Worm (Caenorhabditis elegans): ENCODE measurements around the gene mdt-11.

Gene mdt-11

DNA sequence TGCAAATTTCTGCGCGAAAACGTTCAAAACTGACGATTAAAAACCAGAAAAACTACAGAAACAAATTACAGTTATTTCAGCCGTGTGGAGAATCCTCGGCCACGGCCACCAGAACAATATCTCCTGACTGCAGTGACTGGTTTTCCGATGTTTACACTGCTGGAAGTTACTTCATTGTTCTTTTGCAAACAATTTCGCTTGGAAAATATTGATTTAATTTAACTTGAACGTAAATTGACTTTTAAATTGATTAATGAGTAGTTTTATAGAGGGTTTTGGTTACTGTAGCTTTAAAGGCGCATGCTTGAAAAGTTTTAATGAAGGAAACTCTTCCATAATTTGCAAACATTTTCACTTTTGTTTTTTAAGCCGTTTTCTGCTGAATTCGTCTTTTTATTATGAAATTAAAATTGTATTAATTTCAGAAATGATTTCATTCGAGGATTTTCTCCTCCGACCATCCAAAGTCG lies 22.0 kb upstream of the mdt-11 start, which contains the start of gene smcr-8 (continued):
- no peak for TF ChIP-seq rcor-1 (GFP tag; IDR thresholded peaks at IDR 0.05)
- TF ChIP-seq F23B12.7 (tag; optimal IDR thresholded peaks at IDR 0.05; ENCODE audit: insufficient read depth) = no peak
- TF ChIP-seq ztf-3 (GFP tag; optimal IDR thresholded peaks at IDR 0.05) = no peak
- TF ChIP-seq athp-1 (tag; optimal IDR thresholded peaks at IDR 0.05) = peak; percentile 81
- TF ChIP-seq nhr-80 (tag; optimal IDR thresholded peaks at IDR 0.05) = peak; percentile 32
- TF ChIP-seq F33H1.4 (GFP tag; IDR thresholded peaks at IDR 0.05) = peak; percentile 55
- 0 out of 2 replicates have a peak, but pooled peaks have one; percentile 11 for TF ChIP-seq lir-1 (GFP tag; conservative IDR thresholded peaks at IDR 0.05)
- TF ChIP-seq bed-2 (GFP tag; IDR thresholded peaks at IDR 0.05) = peak; percentile 70
- TF ChIP-seq K12H6.12 (tag; optimal IDR thresholded peaks at IDR 0.05) = no peak
- TF ChIP-seq mel-28 (tag; optimal IDR thresholded peaks at IDR 0.05; ENCODE audit: borderline replicate concordance) = no peak
- no peak for TF ChIP-seq Y67H2A.10 (GFP tag; conservative IDR thresholded peaks at IDR 0.05)
- 0 out of 2 replicates have a peak, but pooled peaks have one; percentile 75 for TF ChIP-seq ztf-28 (GFP tag; IDR thresholded peaks at IDR 0.05)
- TF ChIP-seq ztf-25 (GFP tag; IDR thresholded peaks at IDR 0.05) = no peak
- peak; percentile 33 for TF ChIP-seq sptf-2 (GFP tag; optimal IDR thresholded peaks at IDR 0.05)
- TF ChIP-seq egl-44 (GFP tag; IDR thresholded peaks at IDR 0.05) = no peak
- TF ChIP-seq snpc-1.3 (tag; optimal IDR thresholded peaks at IDR 0.05; ENCODE audit: insufficient read depth) = no peak
- peak; percentile 23 for TF ChIP-seq tlf-1 (GFP tag; optimal IDR thresholded peaks at IDR 0.05)
- peak; percentile 96 for TF ChIP-seq lsl-1 (GFP tag; optimal IDR thresholded peaks at IDR 0.05)
- TF ChIP-seq ztf-22 (GFP tag; optimal IDR thresholded peaks at IDR 0.05) = no peak
- peak; percentile 51; the same call in 1 of the 2 replicates for TF ChIP-seq let-526 (GFP tag; IDR thresholded peaks at IDR 0.05)
- TF ChIP-seq akir-1 (GFP tag; optimal IDR thresholded peaks at IDR 0.05) = no peak
- no peak for TF ChIP-seq hlh-12 (tag; optimal IDR thresholded peaks at IDR 0.05)
- TF ChIP-seq lsy-27 (tag; optimal IDR thresholded peaks at IDR 0.05; ENCODE audit: borderline replicate concordance, insufficient read depth) = no peak
- peak; percentile 61 for TF ChIP-seq snpc-3.4 (tag; optimal IDR thresholded peaks at IDR 0.05)
- no peak for TF ChIP-seq F49E8.2 (tag; optimal IDR thresholded peaks at IDR 0.05; ENCODE audit: insufficient read depth)
- TF ChIP-seq hsf-1 (GFP tag; IDR thresholded peaks at IDR 0.05) = no peak
- no peak for TF ChIP-seq repo-1 (tag; optimal IDR thresholded peaks at IDR 0.05)
- TF ChIP-seq ceh-91 (GFP tag; IDR thresholded peaks at IDR 0.05) = peak; percentile 54; the same call in 1 of the 2 replicates
- TF ChIP-seq ccch-3 (GFP tag; optimal IDR thresholded peaks at IDR 0.05) = peak; percentile 3
- TF ChIP-seq F37B4.10 (GFP tag; IDR thresholded peaks at IDR 0.05) = no peak
- no peak for TF ChIP-seq him-1 (tag; optimal IDR thresholded peaks at IDR 0.05)
- TF ChIP-seq B0336.3 (GFP tag; IDR thresholded peaks at IDR 0.05) = no peak
- no peak for TF ChIP-seq let-607 (tag; optimal IDR thresholded peaks at IDR 0.05)
- no peak for TF ChIP-seq T07F8.4 (tag; optimal IDR thresholded peaks at IDR 0.05)
- no peak for TF ChIP-seq madf-3 (GFP tag; IDR thresholded peaks at IDR 0.05)
- TF ChIP-seq somi-1 (GFP tag; optimal IDR thresholded peaks at IDR 0.05) = no peak
- peak; percentile 46 for TF ChIP-seq attf-5 (GFP tag; optimal IDR thresholded peaks at IDR 0.05)
- TF ChIP-seq cebp-2 (GFP tag; IDR thresholded peaks at IDR 0.05) = no peak
- TF ChIP-seq hlh-26 (GFP tag; conservative IDR thresholded peaks at IDR 0.05) = no peak
- TF ChIP-seq atf-7 (tag; optimal IDR thresholded peaks at IDR 0.05) = no peak
- no peak for TF ChIP-seq sdz-38 (tag; optimal IDR thresholded peaks at IDR 0.05)
- no peak for TF ChIP-seq snpc-1.1 (tag; optimal IDR thresholded peaks at IDR 0.05; ENCODE audit: insufficient read depth)
- peak; percentile 78 for TF ChIP-seq unc-130 (GFP tag; optimal IDR thresholded peaks at IDR 0.05)
- TF ChIP-seq B0035.1 (tag; optimal IDR thresholded peaks at IDR 0.05) = no peak
